Fruit fly (Drosophila melanogaster) whole organism, adult: Measurements from ENCODE around the gene CG1764.

Experiments
- CG11617 ChIP-seq: fragments of 200-800 bp; sonication (Bioruptor generic); optimal IDR thresholded peaks from 2 replicates; lab custom pipeline; 2017; ENCODE audit warnings: mild to moderate bottlenecking, missing biosample characterization, missing genetic modification reagents, missing genetic modification characterization
- CG12768 ChIP-seq: fragments of 200-800 bp; sonication (Bioruptor generic); optimal IDR thresholded peaks from 2 replicates; lab custom pipeline; 2017; ENCODE audit warnings: missing biosample characterization, missing genetic modification characterization, mild to moderate bottlenecking, moderate library complexity, missing genetic modification reagents
- CG14711 ChIP-seq: fragments of 200-800 bp; sonication (Bioruptor generic); optimal IDR thresholded peaks from 2 replicates; lab custom pipeline; 2018; ENCODE audit warnings: missing biosample characterization, mild to moderate bottlenecking, missing genetic modification characterization, moderate library complexity
- CG1620 ChIP-seq: fragments of 200-800 bp; sonication (Bioruptor generic); optimal IDR thresholded peaks from 2 replicates; lab custom pipeline; 2016; ENCODE audit warnings: missing biosample characterization, missing genetic modification characterization
- CG33017 ChIP-seq: fragments of 200-800 bp; sonication (Bioruptor generic); optimal IDR thresholded peaks from 2 replicates; lab custom pipeline; 2018; ENCODE audit warnings: missing biosample characterization, mild to moderate bottlenecking, missing genetic modification characterization, moderate library complexity
- CG5204 ChIP-seq: fragments of 200-800 bp; sonication (Bioruptor generic); optimal IDR thresholded peaks from 2 replicates; lab custom pipeline; 2016; ENCODE audit warnings: missing biosample characterization, missing genetic modification characterization
- CG7045 ChIP-seq: fragments of 200-800 bp; sonication (Bioruptor generic); optimal IDR thresholded peaks from 2 replicates; lab custom pipeline; 2017; ENCODE audit warnings: missing biosample characterization, mild to moderate bottlenecking, missing genetic modification characterization
- CG7101 ChIP-seq: fragments of 200-800 bp; sonication (Bioruptor generic); optimal IDR thresholded peaks from 2 replicates; lab custom pipeline; 2018; ENCODE audit warnings: missing biosample characterization, mild to moderate bottlenecking, missing genetic modification characterization, moderate library complexity
- Clk ChIP-seq: fragments of 200-800 bp; sonication (Bioruptor generic); optimal IDR thresholded peaks from 2 replicates; lab custom pipeline; 2017; ENCODE audit warnings: missing biosample characterization, missing genetic modification characterization
- Crg-1 ChIP-seq: fragments of 200-800 bp; sonication (Bioruptor generic); optimal IDR thresholded peaks from 2 replicates; lab custom pipeline; 2016; ENCODE audit warnings: missing biosample characterization, missing genetic modification characterization
- Hr96 ChIP-seq: fragments of 200-800 bp; sonication (Bioruptor generic); optimal IDR thresholded peaks from 2 replicates; lab custom pipeline; 2016; ENCODE audit warnings: missing biosample characterization, missing genetic modification characterization
- Mnt ChIP-seq: fragments of 200-800 bp; sonication (Bioruptor generic); optimal IDR thresholded peaks from 2 replicates; lab custom pipeline; 2016; ENCODE audit warnings: missing biosample characterization, mild to moderate bottlenecking, missing genetic modification characterization
- bab1 ChIP-seq: fragments of 200-800 bp; sonication (Bioruptor generic); optimal IDR thresholded peaks from 3 replicates; lab custom pipeline; 2019; ENCODE audit warnings: missing biosample characterization, mild to moderate bottlenecking, missing genetic modification characterization, moderate library complexity
- cic ChIP-seq: fragments of 200-800 bp; sonication (Bioruptor generic); optimal IDR thresholded peaks from 2 replicates; lab custom pipeline; 2017; ENCODE audit warnings: missing biosample characterization, mild to moderate bottlenecking, missing genetic modification characterization, moderate library complexity
- cnc ChIP-seq, 2 experiments: fragments of >200 bp; optimal IDR thresholded peaks; 2 replicates each; lab custom pipeline; 2017
- kay ChIP-seq: fragments of 200-800 bp; sonication (Bioruptor generic); peaks from one replicate; lab custom pipeline; 2016; ENCODE audit warnings: missing biosample characterization, missing genetic modification characterization, borderline replicate concordance
- ovo ChIP-seq: fragments of 200-800 bp; sonication (Bioruptor generic); optimal IDR thresholded peaks from 2 replicates; lab custom pipeline; 2016; ENCODE audit warnings: missing biosample characterization, missing genetic modification characterization
- pad ChIP-seq: fragments of 200-800 bp; sonication (Bioruptor generic); optimal IDR thresholded peaks from 3 replicates; lab custom pipeline; 2017; ENCODE audit warnings: missing biosample characterization, missing genetic modification characterization, mild to moderate bottlenecking, moderate library complexity, missing genetic modification reagents
- tj ChIP-seq: fragments of 200-800 bp; sonication (Bioruptor generic); optimal IDR thresholded peaks from 3 replicates; lab custom pipeline; 2017; ENCODE audit warnings: missing biosample characterization, mild to moderate bottlenecking, missing genetic modification characterization, moderate library complexity
- toe ChIP-seq: fragments of 200-800 bp; sonication (Bioruptor generic); optimal IDR thresholded peaks from 2 replicates; lab custom pipeline; 2016; ENCODE audit warnings: missing biosample characterization, missing genetic modification characterization

Gene CG1764

dm6 chrX:13302315-13302614, at the start of gene CG1764:
Gene CG1764 (minus strand): TSS chrX:13302415.
- TF ChIP-seq Crg-1 (GFP tag; lab: Kevin White, UChicago) (no peak), toe (no peak), CG11617 (GFP tag; lab: Kevin White, UChicago) (no peak), Hr96 (no peak), CG33017 (tag; lab: Kevin White, UChicago) (no peak), CG1620 (GFP tag; lab: Kevin White, UChicago) (no peak), CG12768 (no peak), bab1 (GFP tag; lab: Kevin White, UChicago) (no peak)

dm6 chrX:13346998-13347397, 44.8 kb upstream of the CG1764 start:
- TF ChIP-seq Clk (no peak), pad (no peak), tj (GFP tag; lab: Kevin White, UChicago) (no peak), CG7045 (GFP tag; lab: Kevin White, UChicago) (no peak)

dm6 chrX:13345327-13345726, 43.1 kb upstream of the CG1764 start:
- TF ChIP-seq CG11617 (GFP tag; lab: Kevin White, UChicago), result peak; percentile 17
- peak; percentile 4 for TF ChIP-seq tj (GFP tag; lab: Kevin White, UChicago)
- no peak for TF ChIP-seq Clk
- no peak for TF ChIP-seq ovo
- TF ChIP-seq cnc (optimal IDR thresholded peaks at IDR 0.05; lab: Kevin White, UChicago), result no peak
- no peak for TF ChIP-seq bab1 (GFP tag; lab: Kevin White, UChicago)
- peak; percentile 38 for TF ChIP-seq CG33017 (tag; lab: Kevin White, UChicago)
- no peak for TF ChIP-seq CG1620 (GFP tag; lab: Kevin White, UChicago)
- peak; percentile 20 for TF ChIP-seq CG14711 (tag; lab: Kevin White, UChicago)
- no peak for TF ChIP-seq CG5204 (GFP tag; lab: Kevin White, UChicago)
- TF ChIP-seq CG12768, result peak; percentile 44
- no peak for TF ChIP-seq Mnt
- no peak for TF ChIP-seq Crg-1 (GFP tag; lab: Kevin White, UChicago)
- no peak for TF ChIP-seq Hr96
- peak; percentile 47 for TF ChIP-seq CG7045 (GFP tag; lab: Kevin White, UChicago)
- no peak for TF ChIP-seq cic
- TF ChIP-seq toe, result no peak
- peak; percentile 6 for TF ChIP-seq pad
- peak; percentile 25 for TF ChIP-seq CG7101 (tag; lab: Kevin White, UChicago)
- no peak for TF ChIP-seq kay

- TF ChIP-seq CG1620 (GFP tag; lab: Kevin White, UChicago), result no peak
- peak; percentile 92 for TF ChIP-seq tj (GFP tag; lab: Kevin White, UChicago)
- TF ChIP-seq cic, result no peak
- TF ChIP-seq bab1 (GFP tag; lab: Kevin White, UChicago), result peak; percentile 5
- no peak for TF ChIP-seq CG14711 (tag; lab: Kevin White, UChicago)
These were observed 35.9 kb upstream of the CG1764 start, which contains the start of gene CG15747 for dm6 chrX:13338113-13338512. Gene CG15747 (plus strand): TSS chrX:13338318.

dm6 chrX:13337454-13337853, 35.2 kb upstream of the CG1764 start, which contains the start of gene RpS15Aa:
Gene RpS15Aa (minus strand): TSS chrX:13337705.
- TF ChIP-seq toe (peak; percentile 45), cnc (optimal IDR thresholded peaks at IDR 0.05; lab: Kevin White, UChicago) (no peak), ovo (peak; percentile 95), CG5204 (GFP tag; lab: Kevin White, UChicago) (no peak), CG7045 (GFP tag; lab: Kevin White, UChicago) (no peak), pad (peak; percentile 70), bab1 (GFP tag; lab: Kevin White, UChicago) (peak; percentile 87), Crg-1 (GFP tag; lab: Kevin White, UChicago) (peak; percentile 92), kay (no peak), CG12768 (peak; percentile 44), Hr96 (peak; percentile 94), CG7101 (tag; lab: Kevin White, UChicago) (peak; percentile 89), CG11617 (GFP tag; lab: Kevin White, UChicago) (peak; percentile 90), CG33017 (tag; lab: Kevin White, UChicago) (peak; percentile 12), Clk (peak; percentile 16), cic (peak; percentile 38), CG14711 (tag; lab: Kevin White, UChicago) (peak; percentile 64), tj (GFP tag; lab: Kevin White, UChicago) (peak; percentile 38), Mnt (peak; percentile 91), CG1620 (GFP tag; lab: Kevin White, UChicago) (peak; percentile 97)

dm6 chrX:13334434-13335146, 32.4 kb upstream of the CG1764 start:
- TF ChIP-seq kay (no peak), pad (peak; percentile 76), bab1 (GFP tag; lab: Kevin White, UChicago) (peak; percentile 59), Mnt (peak; percentile 60), Crg-1 (GFP tag; lab: Kevin White, UChicago) (peak; percentile 89), CG14711 (tag; lab: Kevin White, UChicago) (peak; percentile 55), toe (no peak), cic (no peak), CG12768 (no peak), Hr96 (peak; percentile 51), CG7045 (GFP tag; lab: Kevin White, UChicago) (no peak), CG1620 (GFP tag; lab: Kevin White, UChicago) (peak; percentile 93), CG7101 (tag; lab: Kevin White, UChicago) (peak; percentile 81), cnc (optimal IDR thresholded peaks at IDR 0.05; lab: Kevin White, UChicago) (no peak), CG33017 (tag; lab: Kevin White, UChicago) (peak; percentile 13), ovo (peak; percentile 66), Clk (no peak)
